Worm (Caenorhabditis elegans) whole organism, L4/young adult: ENCODE results near the gene nspe-5.

Experiments used
- W03F9.2 ChIP-seq: fragments of 150-350 bp; optimal IDR thresholded peaks from 2 replicates; lab custom pipeline; 2014; ENCODE audit warnings: missing biosample characterization, missing genetic modification characterization
- dao-5 ChIP-seq: sonication (generic microtip); optimal IDR thresholded peaks from 2 replicates; lab custom pipeline; 2016; ENCODE audit warnings: missing genotype, missing genetic modification characterization, moderate library complexity, missing compliant biosample characterization
- him-1 ChIP-seq: sonication (generic microtip); optimal IDR thresholded peaks from 2 replicates; lab custom pipeline; 2016; ENCODE audit warnings: missing genotype, missing genetic modification reagents, missing genetic modification characterization, missing compliant biosample characterization

ce11 chrII:12657620-12658019 is 29.0 kb downstream of the nspe-5 start:
- TF ChIP-seq dao-5 (tag; lab: Kevin White, UChicago) (no peak), him-1 (tag; lab: Kevin White, UChicago) (no peak), W03F9.2 (tag; lab: Kevin White, UChicago) (no peak)
